Fruit fly (Drosophila melanogaster): Measurements from ENCODE around the gene pigs.
A peak's percentile ranks its signal among the peaks of the same experiment; 100 is the strongest.

Gene pigs

dm6 chrX:6615476-6615875 lies 15.6 kb downstream of the pigs start:
- TF ChIP-seq CG3919 (GFP tag; optimal IDR thresholded peaks at IDR 0.05): peak; percentile 11
- peak; percentile 5 for TF ChIP-seq CG3032 (tag; optimal IDR thresholded peaks at IDR 0.05)
- no peak for TF ChIP-seq spab (GFP tag; optimal IDR thresholded peaks at IDR 0.05)
- TF ChIP-seq vri (GFP tag; optimal IDR thresholded peaks at IDR 0.05): no peak
- no peak for TF ChIP-seq fkh (GFP tag; optimal IDR thresholded peaks at IDR 0.05)
- peak; percentile 29 for TF ChIP-seq acj6 (GFP tag; optimal IDR thresholded peaks at IDR 0.05)
- peak; percentile 49; the same call in 1 of the 3 replicates for TF ChIP-seq eg (GFP tag; IDR thresholded peaks at IDR 0.05)
- peak; percentile 28 for TF ChIP-seq CG10669 (GFP tag; optimal IDR thresholded peaks at IDR 0.05)
- TF ChIP-seq Eip75B (GFP tag; optimal IDR thresholded peaks at IDR 0.05): peak; percentile 57
- TF ChIP-seq Met (GFP tag; optimal IDR thresholded peaks at IDR 0.05): peak; percentile 56
- TF ChIP-seq CG6792 (GFP tag; optimal IDR thresholded peaks at IDR 0.05): no peak
- peak; percentile 51 for TF ChIP-seq Hr4 (GFP tag; optimal IDR thresholded peaks at IDR 0.05)
- TF ChIP-seq CG11902 (GFP tag; optimal IDR thresholded peaks at IDR 0.05): no peak
- TF ChIP-seq lz (GFP tag; optimal IDR thresholded peaks at IDR 0.05): peak; percentile 45
- no peak for TF ChIP-seq Eip93F (GFP tag; optimal IDR thresholded peaks at IDR 0.05)
- no peak for TF ChIP-seq Sox102F (GFP tag; optimal IDR thresholded peaks at IDR 0.05)
- TF ChIP-seq CG9139 (GFP tag; optimal IDR thresholded peaks at IDR 0.05): no peak
- no peak for TF ChIP-seq CG7368 (GFP tag; optimal IDR thresholded peaks at IDR 0.05)
- TF ChIP-seq CG6808 (GFP tag; optimal IDR thresholded peaks at IDR 0.05): no peak
- TF ChIP-seq fd59A (GFP tag; optimal IDR thresholded peaks at IDR 0.05): no peak
- peak; percentile 25 for TF ChIP-seq Smox (GFP tag; optimal IDR thresholded peaks at IDR 0.05)
- no peak for TF ChIP-seq Lpt (GFP tag; optimal IDR thresholded peaks at IDR 0.05)
- no peak for TF ChIP-seq Sox15 (GFP tag; optimal IDR thresholded peaks at IDR 0.05)
- TF ChIP-seq CG32006 (GFP tag; optimal IDR thresholded peaks at IDR 0.05): peak; percentile 32
- no peak for TF ChIP-seq CG6854 (GFP tag; optimal IDR thresholded peaks at IDR 0.05)
- no peak for TF ChIP-seq dsx (GFP tag; optimal IDR thresholded peaks at IDR 0.05; ENCODE audit: poor library complexity, severe bottlenecking)
- TF ChIP-seq CG16779 (tag; optimal IDR thresholded peaks at IDR 0.05): no peak
- TF ChIP-seq OdsH (GFP tag; optimal IDR thresholded peaks at IDR 0.05): peak; percentile 15
- TF ChIP-seq svp (GFP tag): no peak
- TF ChIP-seq cyc (GFP tag; optimal IDR thresholded peaks at IDR 0.05): peak; percentile 27
- peak; percentile 57; the same call in 1 of the 2 replicates for TF ChIP-seq CG15336 (GFP tag; IDR thresholded peaks at IDR 0.05)
- no peak for TF ChIP-seq CG1621 (tag; optimal IDR thresholded peaks at IDR 0.05)
- peak; percentile 71 for TF ChIP-seq CG6163 (GFP tag; IDR thresholded peaks at IDR 0.05)
- peak in 1 of 2 experiments; percentile 18 for TF ChIP-seq salr (GFP tag; optimal IDR thresholded peaks at IDR 0.05)
- TF ChIP-seq esn (GFP tag; optimal IDR thresholded peaks at IDR 0.05): peak; percentile 38
- TF ChIP-seq topi (GFP tag; optimal IDR thresholded peaks at IDR 0.05): peak; percentile 51
- TF ChIP-seq Blimp-1 (GFP tag; optimal IDR thresholded peaks at IDR 0.05): no peak
- TF ChIP-seq CG10631 (GFP tag; optimal IDR thresholded peaks at IDR 0.05): peak; percentile 39
- peak; percentile 51 for TF ChIP-seq pdm3 (GFP tag; optimal IDR thresholded peaks at IDR 0.05)
- TF ChIP-seq CG31627 (GFP tag; optimal IDR thresholded peaks at IDR 0.05): peak; percentile 20
- no peak for TF ChIP-seq Hr38 (GFP tag; optimal IDR thresholded peaks at IDR 0.05)
- no peak for TF ChIP-seq CG8632 (GFP tag; optimal IDR thresholded peaks at IDR 0.05)
- TF ChIP-seq CG8119 (GFP tag; IDR thresholded peaks at IDR 0.05): peak; percentile 53
- TF ChIP-seq CG8319 (GFP tag; optimal IDR thresholded peaks at IDR 0.05): no peak
- no peak for TF ChIP-seq CG11762 (GFP tag; optimal IDR thresholded peaks at IDR 0.05; ENCODE audit: insufficient read depth)
- TF ChIP-seq Ets96B (tag; optimal IDR thresholded peaks at IDR 0.05): peak; percentile 10
- TF ChIP-seq achi (GFP tag; optimal IDR thresholded peaks at IDR 0.05): peak; percentile 28
- peak; percentile 37; the same call in 1 of the 2 replicates for TF ChIP-seq CG11294 (GFP tag; IDR thresholded peaks at IDR 0.05)
- TF ChIP-seq Hr39 (GFP tag; optimal IDR thresholded peaks at IDR 0.05): peak; percentile 39
- TF ChIP-seq CG6276 (GFP tag; optimal IDR thresholded peaks at IDR 0.05): peak; percentile 9
- TF ChIP-seq CG34406 (GFP tag; optimal IDR thresholded peaks at IDR 0.05): no peak
- TF ChIP-seq CG4318 (GFP tag; optimal IDR thresholded peaks at IDR 0.05): no peak

Data from whole organism, prepupa.